Fruit fly (Drosophila melanogaster) whole organism, embryonic: ENCODE measurements around the gene CG3123.
A peak's percentile ranks its signal among the peaks of the same experiment; 100 is the strongest.

Experiments used
- Bgb ChIP-seq: fragments of 200-800 bp; sonication (Bioruptor generic); IDR thresholded peaks from 2 replicates; pipeline ENCODE4 v1.3.6; 2022; ENCODE audit warnings: missing biosample characterization, missing genetic modification characterization; ENCODE audit not compliant: partially characterized antibody
- CG10654 ChIP-seq: fragments of 200-800 bp; sonication (Bioruptor generic); optimal IDR thresholded peaks from 2 replicates; lab custom pipeline; 2016; ENCODE audit warnings: missing biosample characterization, missing genetic modification characterization
- CG11695 ChIP-seq: fragments of 200-800 bp; sonication (Bioruptor generic); IDR thresholded peaks from 3 replicates; pipeline ENCODE4 v1.3.6; 2022; ENCODE audit warnings: missing biosample characterization, missing genetic modification characterization
- CG12071 ChIP-seq: fragments of 200-800 bp; sonication (Bioruptor generic); optimal IDR thresholded peaks from 3 replicates; lab custom pipeline; 2018; ENCODE audit warnings: missing biosample characterization, mild to moderate bottlenecking, missing genetic modification characterization
- CG12769 ChIP-seq: fragments of 200-800 bp; sonication (Bioruptor generic); optimal IDR thresholded peaks from 2 replicates; lab custom pipeline; 2019; ENCODE audit warnings: missing biosample characterization, mild to moderate bottlenecking, missing genetic modification characterization, moderate library complexity
- CG13424 ChIP-seq: fragments of 200-800 bp; sonication (Bioruptor generic); optimal IDR thresholded peaks from 2 replicates; lab custom pipeline; 2019; ENCODE audit warnings: missing biosample characterization, mild to moderate bottlenecking, missing genetic modification characterization, moderate library complexity
- CG13775 ChIP-seq: fragments of 200-800 bp; sonication (Bioruptor generic); optimal IDR thresholded peaks from 3 replicates; lab custom pipeline; 2017; ENCODE audit warnings: missing biosample characterization, mild to moderate bottlenecking, missing genetic modification characterization
- CG1602 ChIP-seq: fragments of 200-800 bp; sonication (Bioruptor generic); optimal IDR thresholded peaks from 3 replicates; lab custom pipeline; 2016; ENCODE audit warnings: missing biosample characterization, missing genetic modification characterization
- CG17361 ChIP-seq: fragments of 200-800 bp; sonication (Bioruptor generic); IDR thresholded peaks from 3 replicates; pipeline ENCODE4 v1.3.6; 2022; ENCODE audit warnings: missing biosample characterization, missing genetic modification characterization
- CG17829 ChIP-seq: fragments of 200-800 bp; optimal IDR thresholded peaks from 2 replicates; lab custom pipeline; 2019; ENCODE audit warnings: missing biosample characterization, mild to moderate bottlenecking, missing genetic modification characterization, moderate library complexity
- CG2116 ChIP-seq: fragments of 200-800 bp; sonication (Bioruptor generic); optimal IDR thresholded peaks from 3 replicates; lab custom pipeline; 2018; ENCODE audit warnings: missing biosample characterization, mild to moderate bottlenecking, missing genetic modification characterization
- CG2120 ChIP-seq: fragments of 200-800 bp; sonication (Bioruptor generic); optimal IDR thresholded peaks from 3 replicates; lab custom pipeline; 2016; ENCODE audit warnings: missing biosample characterization, missing genetic modification characterization
- CG31224 ChIP-seq: fragments of 200-800 bp; sonication (Bioruptor generic); IDR thresholded peaks from 2 replicates; pipeline ENCODE4 v1.3.6; 2022; ENCODE audit warnings: missing biosample characterization, missing genetic modification characterization
- CG33213 ChIP-seq: fragments of 200-800 bp; sonication (Bioruptor generic); optimal IDR thresholded peaks from 3 replicates; lab custom pipeline; 2016; ENCODE audit warnings: missing biosample characterization, missing genetic modification characterization
- CG3726 ChIP-seq: fragments of 200-800 bp; sonication (Bioruptor generic); IDR thresholded peaks from 3 replicates; pipeline ENCODE4, ENCODE4 v1.3.6; 2022; ENCODE audit warnings: missing biosample characterization, missing genetic modification characterization
- CG3838 ChIP-seq: fragments of 200-800 bp; sonication (Bioruptor generic); optimal IDR thresholded peaks from 3 replicates; lab custom pipeline; 2016; ENCODE audit warnings: missing biosample characterization, missing genetic modification characterization
- CG4328 ChIP-seq: fragments of 200-800 bp; sonication (Bioruptor generic); optimal IDR thresholded peaks from 3 replicates; lab custom pipeline; 2017; ENCODE audit warnings: missing biosample characterization, missing genetic modification reagents, missing genetic modification characterization
- CG4617 ChIP-seq: fragments of 200-800 bp; sonication (Bioruptor generic); optimal IDR thresholded peaks from 3 replicates; lab custom pipeline; 2016; ENCODE audit warnings: missing biosample characterization, missing genetic modification characterization, borderline replicate concordance
- CG6175 ChIP-seq: fragments of 200-800 bp; sonication (Bioruptor generic); IDR thresholded peaks from 3 replicates; pipeline ENCODE4 v1.3.6; 2022; ENCODE audit warnings: missing biosample characterization, missing genetic modification characterization
- CG6683 ChIP-seq: fragments of 200-800 bp; sonication (Bioruptor generic); optimal IDR thresholded peaks from 2 replicates; lab custom pipeline; 2017; ENCODE audit warnings: missing biosample characterization, mild to moderate bottlenecking, missing genetic modification characterization, missing genetic modification reagents
- CG6854 ChIP-seq: fragments of 200-800 bp; sonication (Bioruptor generic); optimal IDR thresholded peaks from 3 replicates; lab custom pipeline; 2017; ENCODE audit warnings: missing biosample characterization, mild to moderate bottlenecking, missing genetic modification characterization
- CG7839 ChIP-seq: fragments of 200-800 bp; sonication (Bioruptor generic); optimal IDR thresholded peaks from 3 replicates; lab custom pipeline; 2018; ENCODE audit warnings: missing biosample characterization, mild to moderate bottlenecking, missing genetic modification characterization, moderate library complexity
- Dad ChIP-seq: fragments of 200-800 bp; sonication (Bioruptor generic); optimal IDR thresholded peaks from 3 replicates; lab custom pipeline; 2016; ENCODE audit warnings: missing biosample characterization, missing genetic modification characterization
- Dfd ChIP-seq, 2 experiments: fragments of >200 bp; optimal IDR thresholded peaks; 2 replicates each; lab custom pipeline; 2017; ENCODE audit warnings: missing biosample characterization in 2 of 2, missing genetic modification characterization in 2 of 2
- Dip3 ChIP-seq: fragments of 200-800 bp; sonication (Bioruptor generic); optimal IDR thresholded peaks from 3 replicates; lab custom pipeline; 2016; ENCODE audit warnings: missing biosample characterization, missing genetic modification characterization
- Gsc ChIP-seq: fragments of 200-800 bp; sonication (Bioruptor generic); IDR thresholded peaks from 2 replicates; pipeline ENCODE4 v1.3.6; 2022; ENCODE audit warnings: missing biosample characterization, missing genetic modification characterization
- Mrtf ChIP-seq: fragments of 200-800 bp; sonication (Bioruptor generic); IDR thresholded peaks from 3 replicates; pipeline ENCODE4 v1.3.6; 2022; ENCODE audit warnings: missing biosample characterization, missing genetic modification characterization
- NfI ChIP-seq: fragments of 200-800 bp; sonication (Bioruptor generic); optimal IDR thresholded peaks from 3 replicates; lab custom pipeline; 2018; ENCODE audit warnings: missing biosample characterization, mild to moderate bottlenecking, missing genetic modification characterization, moderate library complexity
- Pdp1 ChIP-seq, 2 experiments: fragments of 200-800 bp; sonication (Bioruptor generic); optimal IDR thresholded peaks; 3 replicates each; lab custom pipeline; 2016; ENCODE audit warnings: missing biosample characterization in 2 of 2, missing genetic modification characterization in 2 of 2, mild to moderate bottlenecking in 1 of 2, moderate library complexity in 1 of 2
- Ravus ChIP-seq: fragments of 200-800 bp; sonication (Bioruptor generic); IDR thresholded peaks from 2 replicates; pipeline ENCODE4 v1.3.6; 2022; ENCODE audit warnings: missing biosample characterization, missing genetic modification characterization
- Rx ChIP-seq: fragments of 200-800 bp; sonication (Bioruptor generic); IDR thresholded peaks from 2 replicates; pipeline ENCODE4 v1.3.6; 2022; ENCODE audit warnings: missing biosample characterization, missing genetic modification characterization
- Six4 ChIP-seq: fragments of 200-800 bp; sonication (Bioruptor generic); optimal IDR thresholded peaks from 2 replicates; lab custom pipeline; 2016; ENCODE audit warnings: missing biosample characterization, missing genetic modification characterization
- Spps ChIP-seq: fragments of 200-800 bp; sonication (Bioruptor generic); optimal IDR thresholded peaks from 2 replicates; lab custom pipeline; 2018; ENCODE audit warnings: missing biosample characterization, mild to moderate bottlenecking, missing genetic modification characterization
- Sry-β ChIP-seq: fragments of 200-800 bp; sonication (Bioruptor generic); optimal IDR thresholded peaks from 2 replicates; lab custom pipeline; 2018; ENCODE audit warnings: missing biosample characterization, mild to moderate bottlenecking, missing genetic modification characterization, moderate library complexity
- Sry-δ ChIP-seq: fragments of 200-800 bp; sonication (Bioruptor generic); optimal IDR thresholded peaks from 2 replicates; lab custom pipeline; 2016; ENCODE audit warnings: missing biosample characterization, missing genetic modification characterization
- Vsx1 ChIP-seq: fragments of 200-800 bp; sonication (Bioruptor generic); optimal IDR thresholded peaks from 2 replicates; lab custom pipeline; 2017; ENCODE audit warnings: missing biosample characterization, mild to moderate bottlenecking, missing genetic modification characterization, missing genetic modification reagents
- YL-1 ChIP-seq: fragments of 200-800 bp; sonication (Bioruptor generic); optimal IDR thresholded peaks from 3 replicates; lab custom pipeline; 2017; ENCODE audit warnings: missing biosample characterization, mild to moderate bottlenecking, missing genetic modification characterization
- btn ChIP-seq: fragments of 200-800 bp; sonication (Bioruptor generic); optimal IDR thresholded peaks from 2 replicates; lab custom pipeline; 2016; ENCODE audit warnings: missing biosample characterization, missing genetic modification characterization
- chm ChIP-seq: fragments of 200-800 bp; sonication (Bioruptor generic); IDR thresholded peaks from 2 replicates; pipeline ENCODE4 v1.3.6; 2022; ENCODE audit warnings: missing biosample characterization, missing genetic modification characterization
- croc ChIP-seq: fragments of 200-800 bp; sonication (Bioruptor generic); conservative IDR thresholded peaks from 3 replicates; pipeline ENCODE4 v1.3.6; 2022; ENCODE audit warnings: missing biosample characterization, missing genetic modification characterization
- ewg ChIP-seq: fragments of 200-800 bp; sonication (Bioruptor generic); optimal IDR thresholded peaks from 3 replicates; lab custom pipeline; 2017; ENCODE audit warnings: mild to moderate bottlenecking, missing biosample characterization, missing genetic modification reagents, missing genetic modification characterization
- fd64A ChIP-seq: fragments of 200-800 bp; sonication (Bioruptor generic); optimal IDR thresholded peaks from 3 replicates; lab custom pipeline; 2018; ENCODE audit warnings: missing biosample characterization, mild to moderate bottlenecking, missing genetic modification characterization
- gcm2 ChIP-seq: fragments of 200-800 bp; sonication (Bioruptor generic); optimal IDR thresholded peaks from 2 replicates; lab custom pipeline; 2016; ENCODE audit warnings: missing biosample characterization, missing genetic modification characterization
- gsb-n ChIP-seq: fragments of 200-800 bp; sonication (Bioruptor generic); optimal IDR thresholded peaks from 3 replicates; lab custom pipeline; 2018; ENCODE audit warnings: missing biosample characterization, mild to moderate bottlenecking, missing genetic modification characterization
- hbn ChIP-seq: fragments of 200-800 bp; sonication (Bioruptor generic); IDR thresholded peaks from 2 replicates; pipeline ENCODE4 v1.3.6; 2022; ENCODE audit warnings: missing biosample characterization, missing genetic modification characterization; ENCODE audit not compliant: partially characterized antibody
- hkb ChIP-seq, 2 experiments: fragments of 200-800 bp in 1 of 2; fragments of >200 bp in 1 of 2; sonication (Bioruptor generic) in 1 of 2; IDR thresholded peaks in 1 of 2; optimal IDR thresholded peaks in 1 of 2; 2 replicates each; pipeline versions ENCODE4 v1.3.6 to Lab custom; 2017 to 2022; ENCODE audit warnings: missing biosample characterization in 1 of 2, missing genetic modification characterization in 1 of 2
- ken ChIP-seq: fragments of 200-800 bp; sonication (Bioruptor generic); IDR thresholded peaks from 3 replicates; pipeline ENCODE4 v1.3.6; 2022; ENCODE audit warnings: missing biosample characterization, missing genetic modification characterization
- nerfin-1 ChIP-seq: fragments of 200-800 bp; sonication (Bioruptor generic); optimal IDR thresholded peaks from 3 replicates; lab custom pipeline; 2019; ENCODE audit warnings: missing biosample characterization, mild to moderate bottlenecking, missing genetic modification characterization, moderate library complexity
- zen2 ChIP-seq: fragments of 200-800 bp; sonication (Bioruptor generic); IDR thresholded peaks from 3 replicates; pipeline ENCODE4 v1.3.6; 2022; ENCODE audit warnings: missing biosample characterization, missing genetic modification characterization; ENCODE audit not compliant: partially characterized antibody

CG3123 gene

DNA sequence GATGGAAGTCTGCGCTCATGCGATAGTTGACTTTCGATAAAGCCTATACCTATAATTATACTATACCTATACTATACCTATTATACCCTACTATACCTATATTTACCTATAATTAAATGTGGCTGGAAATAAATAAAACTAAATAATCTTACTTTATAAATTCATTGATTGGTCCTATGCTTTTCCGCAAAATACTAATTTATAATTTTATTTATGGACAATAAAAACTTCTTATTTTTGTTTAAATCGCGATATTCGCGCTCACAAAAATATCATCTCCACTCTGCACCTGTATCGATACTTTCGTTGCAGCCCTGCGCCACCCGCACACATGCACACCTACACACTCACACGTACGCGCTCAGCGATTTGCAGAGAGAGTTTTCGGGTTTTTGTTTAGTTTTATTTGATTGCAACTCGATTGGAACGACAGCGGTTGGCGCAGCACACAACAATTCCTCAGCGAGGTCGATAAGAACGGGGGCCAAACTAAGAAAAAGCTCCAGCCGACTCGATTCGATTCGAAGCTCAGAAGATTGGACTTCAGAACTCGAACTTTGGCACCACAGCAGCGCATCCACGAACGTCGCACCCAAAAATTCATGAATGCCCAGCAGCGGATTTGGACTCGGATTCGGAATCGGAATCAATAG, 49.4 kb upstream of the CG3123 start, which contains the start of gene CG8814 (continued):
- TF ChIP-seq ken (GFP tag; lab: Robert Waterston, UW) (peak; percentile 61; the same call in 2 of the 3 replicates), CG1602 (GFP tag; lab: Kevin White, UChicago) (peak; percentile 67), CG7839 (tag; lab: Kevin White, UChicago) (peak; percentile 68), CG12769 (tag; lab: Kevin White, UChicago) (no peak), CG10654 (peak; percentile 54), Gsc (GFP tag; lab: Robert Waterston, UW) (no peak), NfI (peak; percentile 66), CG3838 (GFP tag; lab: Kevin White, UChicago) (no peak), btn (no peak), CG4328 (GFP tag; lab: Kevin White, UChicago) (peak; percentile 53), hkb (optimal IDR thresholded peaks at IDR 0.05; lab: Kevin White, UChicago) (no peak), hkb (GFP tag; IDR thresholded peaks at IDR 0.05; lab: Robert Waterston, UW) (no peak), YL-1 (GFP tag; lab: Kevin White, UChicago) (peak; percentile 31), Dad (GFP tag; lab: Kevin White, UChicago) (no peak), hbn (GFP tag; lab: Robert Waterston, UW) (peak; percentile 62), CG6854 (GFP tag; lab: Kevin White, UChicago) (no peak), gcm2 (GFP tag; lab: Kevin White, UChicago) (no peak), zen2 (GFP tag; lab: Robert Waterston, UW) (no peak), CG4617 (no peak), CG11695 (no peak), Six4 (peak; percentile 36), Pdp1 (GFP tag; optimal IDR thresholded peaks at IDR 0.05; lab: Kevin White, UChicago) (peak in 1 of 2 experiments; percentile 44), gsb-n (tag; lab: Kevin White, UChicago) (peak; percentile 46), CG6175 (GFP tag; lab: Robert Waterston, UW) (no peak), CG13424 (tag; lab: Kevin White, UChicago) (peak; percentile 76), Mrtf (0 out of 3 replicates have a peak, but pooled peaks have one; percentile 58), Spps (no peak), Ravus (GFP tag; lab: Robert Waterston, UW) (no peak), CG2116 (peak; percentile 99), croc (GFP tag; lab: Robert Waterston, UW) (peak; percentile 51; the same call in 2 of the 3 replicates), CG33213 (GFP tag; lab: Kevin White, UChicago) (no peak), CG6683 (GFP tag; lab: Kevin White, UChicago) (no peak), chm (GFP tag; lab: Robert Waterston, UW) (0 out of 2 replicates have a peak, but pooled peaks have one; percentile 11), Dfd (GFP tag; optimal IDR thresholded peaks at IDR 0.05; lab: Kevin White, UChicago) (no peak), Sry-β (GFP tag; lab: Kevin White, UChicago) (no peak), CG31224 (peak; percentile 85), CG17829 (peak; percentile 69), CG2120 (GFP tag; lab: Kevin White, UChicago) (peak; percentile 77), ewg (GFP tag; lab: Kevin White, UChicago) (peak; percentile 37), Bgb (GFP tag; lab: Robert Waterston, UW) (peak; percentile 77), CG12071 (peak; percentile 34), CG17361 (peak; percentile 89), Vsx1 (GFP tag; lab: Kevin White, UChicago) (no peak), Sry-δ (GFP tag; lab: Kevin White, UChicago) (peak; percentile 80), Rx (0 out of 2 replicates have a peak, but pooled peaks have one; percentile 43), CG3726 (GFP tag; lab: Robert Waterston, UW) (no peak), CG13775 (GFP tag; lab: Kevin White, UChicago) (peak; percentile 82), nerfin-1 (tag; lab: Kevin White, UChicago) (peak; percentile 54), Dip3 (peak; percentile 29), fd64A (GFP tag; lab: Kevin White, UChicago) (no peak)
